Worm (Caenorhabditis elegans) whole organism, L4/young adult: ENCODE results near the gene ceh-13.

ENCODE experiments used
- W03F9.2 ChIP-seq: fragments of 150-350 bp; optimal IDR thresholded peaks from 2 replicates; lab custom pipeline; 2014; ENCODE audit warnings: missing biosample characterization, missing genetic modification characterization
- dao-5 ChIP-seq: sonication (generic microtip); optimal IDR thresholded peaks from 2 replicates; lab custom pipeline; 2016; ENCODE audit warnings: missing genotype, missing genetic modification characterization, moderate library complexity, missing compliant biosample characterization
- him-1 ChIP-seq: sonication (generic microtip); optimal IDR thresholded peaks from 2 replicates; lab custom pipeline; 2016; ENCODE audit warnings: missing genotype, missing genetic modification reagents, missing genetic modification characterization, missing compliant biosample characterization

DNA sequence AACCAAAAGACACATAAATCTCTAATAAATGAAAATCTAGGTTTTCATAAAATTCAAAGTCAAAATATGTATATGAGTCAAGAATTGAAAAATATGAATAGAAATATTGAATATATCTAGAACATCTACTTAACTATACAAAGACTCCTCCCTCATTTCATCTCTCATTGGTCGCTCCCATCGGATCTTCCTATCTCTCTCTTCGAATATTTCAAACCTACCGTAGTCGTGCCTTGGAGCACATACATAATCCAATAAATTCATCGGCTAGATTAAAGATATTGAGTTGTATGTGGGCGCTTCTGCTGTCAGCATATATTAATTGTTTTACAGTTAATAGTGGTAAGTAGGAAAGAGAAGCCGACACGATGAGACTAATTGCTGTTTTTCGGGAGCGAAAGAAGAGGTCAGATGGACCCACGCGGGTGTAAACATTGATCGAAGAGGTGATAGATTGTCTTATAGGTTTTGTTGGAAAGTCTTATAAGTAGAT lies 28.4 kb upstream of the ceh-13 start:
- TF ChIP-seq W03F9.2 (tag; lab: Kevin White, UChicago) (no peak), dao-5 (tag; lab: Kevin White, UChicago) (no peak), him-1 (no peak)
